Worm (Caenorhabditis elegans) whole organism, L4 larva: ENCODE measurements around the gene srx-12.

Experiments
- F10B5.3 ChIP-seq: sonication (generic microtip); optimal IDR thresholded peaks from 2 replicates; lab custom pipeline; 2016; ENCODE audit warnings: mild to moderate bottlenecking, missing genetic modification characterization, missing compliant biosample characterization
- F44E2.7 ChIP-seq: fragments of 200-800 bp; sonication (Bioruptor generic); IDR thresholded peaks from 2 replicates; pipeline ENCODE4 v2.1.2; 2022; ENCODE audit warnings: missing genetic modification characterization, missing compliant biosample characterization
- T20F7.1 ChIP-seq: fragments of 200-800 bp; sonication (Bioruptor generic); optimal IDR thresholded peaks from 2 replicates; lab custom pipeline; 2018; ENCODE audit warnings: mild to moderate bottlenecking, missing genetic modification characterization, missing compliant biosample characterization
- T26A8.4 ChIP-seq: fragments of 200-800 bp; sonication (Bioruptor generic); IDR thresholded peaks from 2 replicates; pipeline ENCODE4 v1.3.6; 2022; ENCODE audit warnings: missing genetic modification characterization, missing compliant biosample characterization
- ZK546.5 ChIP-seq, 2 experiments: sonication (generic microtip); optimal IDR thresholded peaks; 2 replicates each; lab custom pipeline; 2017; ENCODE audit warnings: missing biosample characterization in 2 of 2, missing genetic modification characterization in 2 of 2
- aha-1 ChIP-seq: fragments of 150-350 bp; peaks from one replicate; lab custom pipeline; 2014; ENCODE audit warnings: missing biosample characterization, missing genetic modification characterization
- aly-2 ChIP-seq: sonication (generic microtip); optimal IDR thresholded peaks from 2 replicates; lab custom pipeline; 2018; ENCODE audit warnings: missing biosample characterization, missing genetic modification characterization
- arid-1 ChIP-seq: fragments of 200-800 bp; sonication (Bioruptor generic); conservative IDR thresholded peaks from 2 replicates; pipeline ENCODE4 v1.3.6; 2022; ENCODE audit warnings: missing genetic modification reagents, missing genetic modification characterization, missing compliant biosample characterization
- attf-4 ChIP-seq: sonication (generic microtip); optimal IDR thresholded peaks from 3 replicates; lab custom pipeline; 2017; ENCODE audit warnings: missing biosample characterization, missing genetic modification characterization
- ceh-32 ChIP-seq: sonication (generic microtip); optimal IDR thresholded peaks from 2 replicates; lab custom pipeline; 2016; ENCODE audit warnings: mild to moderate bottlenecking, missing genetic modification characterization, missing compliant biosample characterization; ENCODE audit not compliant: poor library complexity
- ceh-62 ChIP-seq: sonication (generic microtip); optimal IDR thresholded peaks from 2 replicates; lab custom pipeline; 2017; ENCODE audit warnings: missing biosample characterization, missing genetic modification characterization
- ceh-82 ChIP-seq: sonication (generic microtip); optimal IDR thresholded peaks from 2 replicates; lab custom pipeline; 2017; ENCODE audit warnings: missing biosample characterization, missing genetic modification characterization
- daf-16 ChIP-seq, 3 experiments: sonication (generic microtip); optimal IDR thresholded peaks; 2 replicates each; lab custom pipeline; 2016 to 2017; ENCODE audit warnings: missing genetic modification characterization in 3 of 3, missing genetic modification reagents in 3 of 3, mild to moderate bottlenecking in 2 of 3, missing compliant biosample characterization in 2 of 3, missing biosample characterization in 1 of 3, moderate library complexity in 1 of 3
- daf-8 ChIP-seq: fragments of 200-800 bp; sonication (Bioruptor generic); IDR thresholded peaks from 2 replicates; pipeline ENCODE4 v1.3.6; 2022; ENCODE audit warnings: missing genetic modification characterization, missing compliant biosample characterization
- dmd-9 ChIP-seq: fragments of 200-800 bp; sonication (Bioruptor generic); IDR thresholded peaks from 2 replicates; pipeline ENCODE4 v1.3.6; 2022; ENCODE audit warnings: missing genetic modification reagents, missing genetic modification characterization, missing compliant biosample characterization
- duxl-1 ChIP-seq: sonication (generic microtip); optimal IDR thresholded peaks from 2 replicates; lab custom pipeline; 2016; ENCODE audit warnings: mild to moderate bottlenecking, missing genetic modification characterization, moderate library complexity, missing compliant biosample characterization; ENCODE audit not compliant: poor library complexity
- dve-1 ChIP-seq: sonication (generic microtip); optimal IDR thresholded peaks from 2 replicates; lab custom pipeline; 2017; ENCODE audit warnings: antibody characterized with exemption, mild to moderate bottlenecking, missing genetic modification characterization, missing compliant biosample characterization; ENCODE audit not compliant: insufficient read depth
- egl-27 ChIP-seq: sonication (generic microtip); optimal IDR thresholded peaks from 3 replicates; lab custom pipeline; 2017; ENCODE audit warnings: missing biosample characterization, missing genetic modification reagents, missing genetic modification characterization
- egl-43 ChIP-seq: fragments of 200-800 bp; sonication (Bioruptor generic); IDR thresholded peaks from 2 replicates; pipeline ENCODE4 v1.3.6; 2022; ENCODE audit warnings: missing genetic modification reagents, missing genetic modification characterization, missing compliant biosample characterization
- fkh-10 ChIP-seq: fragments of 150-350 bp; optimal IDR thresholded peaks from 2 replicates; lab custom pipeline; 2014; ENCODE audit warnings: missing biosample characterization, missing genetic modification reagents, missing genetic modification characterization
- fos-1 ChIP-seq: fragments of 150-350 bp; optimal IDR thresholded peaks from 2 replicates; lab custom pipeline; 2014; ENCODE audit warnings: missing biosample characterization, missing genetic modification characterization
- hif-1 ChIP-seq, 2 experiments: sonication (generic microtip); optimal IDR thresholded peaks; 2 replicates each; lab custom pipeline; 2016 to 2017; ENCODE audit warnings: missing compliant biosample characterization in 2 of 2, missing genetic modification characterization in 2 of 2, missing genetic modification reagents in 2 of 2, missing genotype in 2 of 2, mild to moderate bottlenecking in 1 of 2
- hlh-11 ChIP-seq: fragments of 200-800 bp; sonication (Bioruptor generic); optimal IDR thresholded peaks from 2 replicates; lab custom pipeline; 2018; ENCODE audit warnings: mild to moderate bottlenecking, missing genetic modification characterization, missing compliant biosample characterization
- hlh-30 ChIP-seq: sonication (generic microtip); optimal IDR thresholded peaks from 2 replicates; lab custom pipeline; 2017; ENCODE audit warnings: antibody characterized with exemption, mild to moderate bottlenecking, missing genetic modification characterization, missing compliant biosample characterization; ENCODE audit not compliant: insufficient read depth
- jun-1 ChIP-seq: fragments of 150-350 bp; optimal IDR thresholded peaks from 2 replicates; lab custom pipeline; 2014; ENCODE audit warnings: missing biosample characterization, missing genetic modification reagents, missing genetic modification characterization
- lin-15B ChIP-seq: fragments of 150-350 bp; sonication (generic microtip); optimal IDR thresholded peaks from 3 replicates; lab custom pipeline; 2014; ENCODE audit warnings: missing biosample characterization, missing genetic modification characterization
- lin-38 ChIP-seq: fragments of 200-800 bp; sonication (Bioruptor generic); IDR thresholded peaks from 2 replicates; pipeline ENCODE4 v1.3.6; 2022; ENCODE audit warnings: missing genetic modification reagents, missing genetic modification characterization, missing compliant biosample characterization
- lin-39 ChIP-seq: fragments of 150-350 bp; optimal IDR thresholded peaks from 2 replicates; lab custom pipeline; 2014; ENCODE audit warnings: missing biosample characterization, missing genetic modification reagents, missing genetic modification characterization
- madf-5 ChIP-seq, 2 experiments: fragments of 200-800 bp; sonication (Bioruptor generic); IDR thresholded peaks; 2 replicates each; pipeline ENCODE4 v1.3.6; 2022; ENCODE audit warnings: missing compliant biosample characterization in 2 of 2, missing genetic modification characterization in 2 of 2
- madf-9 ChIP-seq: fragments of 200-800 bp; sonication (Bioruptor generic); conservative IDR thresholded peaks from 2 replicates; pipeline ENCODE4 v1.3.6; 2022; ENCODE audit warnings: missing genetic modification reagents, missing genetic modification characterization, missing compliant biosample characterization
- mdt-29 ChIP-seq: fragments of 200-800 bp; sonication (Bioruptor generic); IDR thresholded peaks from 2 replicates; pipeline ENCODE4 v1.3.6; 2022; ENCODE audit warnings: missing genetic modification reagents, missing genetic modification characterization, missing compliant biosample characterization
- mxl-3 ChIP-seq: fragments of 200-800 bp; sonication (Bioruptor generic); optimal IDR thresholded peaks from 2 replicates; lab custom pipeline; 2018; ENCODE audit warnings: mild to moderate bottlenecking, missing genetic modification characterization, missing compliant biosample characterization
- nhr-102 ChIP-seq: sonication (generic microtip); optimal IDR thresholded peaks from 2 replicates; lab custom pipeline; 2016; ENCODE audit warnings: mild to moderate bottlenecking, missing genetic modification characterization, moderate library complexity, missing compliant biosample characterization
- nhr-11 ChIP-seq: fragments of 150-350 bp; optimal IDR thresholded peaks from 2 replicates; lab custom pipeline; 2014; ENCODE audit warnings: missing biosample characterization, missing genetic modification characterization
- nhr-25 ChIP-seq: sonication (generic microtip); optimal IDR thresholded peaks from 2 replicates; lab custom pipeline; 2017; ENCODE audit warnings: missing genetic modification characterization, mild to moderate bottlenecking, missing compliant biosample characterization, antibody characterized with exemption, moderate library complexity, borderline replicate concordance; ENCODE audit not compliant: insufficient read depth
- nhr-41 ChIP-seq: fragments of 200-800 bp; sonication (Bioruptor generic); IDR thresholded peaks from 2 replicates; pipeline ENCODE4 v1.3.6; 2022; ENCODE audit warnings: missing genetic modification reagents, missing genetic modification characterization, missing compliant biosample characterization
- nhr-48 ChIP-seq: sonication (generic microtip); optimal IDR thresholded peaks from 2 replicates; lab custom pipeline; 2016; ENCODE audit warnings: mild to moderate bottlenecking, missing genetic modification characterization, missing compliant biosample characterization
- php-3 ChIP-seq: fragments of 200-800 bp; sonication (Bioruptor generic); IDR thresholded peaks from 2 replicates; pipeline ENCODE4 v1.3.6; 2022; ENCODE audit warnings: missing genetic modification reagents, missing genetic modification characterization, missing compliant biosample characterization
- rbr-2 ChIP-seq: sonication (generic microtip); optimal IDR thresholded peaks from 2 replicates; lab custom pipeline; 2016; ENCODE audit warnings: missing genotype, missing genetic modification characterization, missing compliant biosample characterization
- saeg-2 ChIP-seq: fragments of 200-800 bp; sonication (Bioruptor generic); IDR thresholded peaks from 2 replicates; pipeline ENCODE4 v1.3.6; 2022; ENCODE audit warnings: missing genetic modification reagents, missing genetic modification characterization, missing compliant biosample characterization
- sdz-12 ChIP-seq: fragments of 200-800 bp; sonication (Bioruptor generic); optimal IDR thresholded peaks from 2 replicates; lab custom pipeline; 2018; ENCODE audit warnings: mild to moderate bottlenecking, missing genetic modification characterization, missing compliant biosample characterization
- set-16 ChIP-seq: fragments of 200-800 bp; sonication (Bioruptor generic); IDR thresholded peaks from 2 replicates; pipeline ENCODE4 v1.3.6; 2022; ENCODE audit warnings: missing genetic modification reagents, missing genetic modification characterization, missing compliant biosample characterization
- snpc-1.2 ChIP-seq: fragments of 200-800 bp; sonication (Bioruptor generic); IDR thresholded peaks from 2 replicates; pipeline ENCODE4 v1.3.6; 2022; ENCODE audit warnings: missing genetic modification reagents, missing genetic modification characterization, missing compliant biosample characterization
- snpc-4 ChIP-seq: fragments of 150-350 bp; optimal IDR thresholded peaks from 2 replicates; lab custom pipeline; 2014; ENCODE audit warnings: missing biosample characterization, missing genetic modification characterization
- spr-3 ChIP-seq: fragments of 200-800 bp; sonication (Bioruptor generic); optimal IDR thresholded peaks from 2 replicates; lab custom pipeline; 2018; ENCODE audit warnings: mild to moderate bottlenecking, missing genetic modification characterization, missing compliant biosample characterization
- zag-1 ChIP-seq: fragments of 150-350 bp; optimal IDR thresholded peaks from 2 replicates; lab custom pipeline; 2014; ENCODE audit warnings: missing biosample characterization, missing genetic modification characterization
- ztf-11 ChIP-seq: fragments of 150-350 bp; optimal IDR thresholded peaks from 2 replicates; lab custom pipeline; 2014; ENCODE audit warnings: missing biosample characterization, missing genetic modification characterization

The srx-12 gene

DNA sequence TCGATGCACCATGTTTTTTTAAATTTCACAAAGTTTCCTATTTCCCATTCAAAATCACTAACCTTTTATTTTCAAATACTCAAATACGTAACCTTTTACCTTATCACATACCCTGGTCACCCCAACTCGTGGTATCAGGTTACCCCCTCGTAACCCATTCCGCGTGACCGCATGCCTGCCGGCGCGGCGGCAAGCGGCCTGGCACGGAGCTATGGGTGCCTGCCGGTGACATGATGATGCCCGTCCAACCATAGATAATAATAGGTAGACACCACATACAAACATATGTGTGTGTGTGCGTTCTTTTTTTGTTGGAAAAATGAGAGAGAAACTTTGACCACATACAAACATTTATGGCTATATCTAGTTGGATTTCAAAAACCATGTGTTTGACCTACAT, 19.8 kb downstream of the srx-12 start:
- TF ChIP-seq madf-5 (GFP tag; IDR thresholded peaks at IDR 0.05; lab: Robert Waterston, UW) (0 out of 4 replicates have a peak, but pooled peaks of 1 of the 2 experiments have one; percentile 17), nhr-102 (tag; lab: Kevin White, UChicago) (peak; percentile 31), nhr-11 (tag; lab: Kevin White, UChicago) (peak; percentile 15), saeg-2 (GFP tag; lab: Robert Waterston, UW) (no peak), hlh-30 (tag; lab: Kevin White, UChicago) (peak; percentile 74), hif-1 (tag; optimal IDR thresholded peaks at IDR 0.05; lab: Kevin White, UChicago) (peak in 1 of 2 experiments; percentile 52), daf-16 (GFP tag; optimal IDR thresholded peaks at IDR 0.05; lab: Kevin White, UChicago) (no peak), daf-16 (tag; optimal IDR thresholded peaks at IDR 0.05; lab: Kevin White, UChicago) (peak; percentile 63), ZK546.5 (tag; optimal IDR thresholded peaks at IDR 0.05; lab: Kevin White, UChicago) (no peak), nhr-41 (GFP tag; lab: Robert Waterston, UW) (0 out of 2 replicates have a peak, but pooled peaks have one; percentile 39), duxl-1 (peak; percentile 9), fkh-10 (GFP tag; lab: Kevin White, UChicago) (no peak), lin-38 (GFP tag; lab: Robert Waterston, UW) (no peak), nhr-48 (peak; percentile 32), hlh-11 (peak; percentile 93), T26A8.4 (GFP tag; lab: Robert Waterston, UW) (peak; percentile 43), fos-1 (tag; lab: Kevin White, UChicago) (no peak), set-16 (GFP tag; lab: Robert Waterston, UW) (peak; percentile 74), lin-15B (no peak), egl-43 (GFP tag; lab: Robert Waterston, UW) (0 out of 2 replicates have a peak, but pooled peaks have one; percentile 47), dve-1 (peak; percentile 76), egl-27 (tag; lab: Kevin White, UChicago) (no peak), madf-9 (GFP tag; lab: Robert Waterston, UW) (peak; percentile 48; the same call in 1 of the 2 replicates), T20F7.1 (GFP tag; lab: Kevin White, UChicago) (no peak), spr-3 (GFP tag; lab: Kevin White, UChicago) (peak; percentile 3), mxl-3 (GFP tag; lab: Kevin White, UChicago) (peak; percentile 12)

DNA sequence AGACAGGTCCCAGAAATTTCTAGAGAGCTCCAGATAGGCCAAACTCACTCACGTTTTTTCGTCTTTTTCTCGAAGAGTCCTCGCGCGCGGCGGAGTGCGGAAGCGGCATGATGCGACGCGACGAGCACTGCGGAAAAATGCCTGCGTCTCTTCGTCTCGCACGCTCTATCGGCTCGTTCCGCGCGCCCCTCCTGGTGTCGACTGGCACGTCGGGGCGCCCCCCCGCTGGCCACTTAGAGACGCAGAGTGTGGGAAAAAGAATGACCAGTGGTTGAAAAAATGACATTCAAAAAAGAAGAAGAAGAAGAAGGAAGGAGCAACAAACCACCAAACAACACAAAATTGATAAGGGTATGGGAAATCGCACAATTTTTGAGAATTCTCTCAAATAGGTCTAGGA, 21.6 kb downstream of the srx-12 start, which contains the start of gene znf-782:
Gene znf-782, minus strand, starts transcription at position 96 of the 400 bp plus-strand sequence.
- TF ChIP-seq ceh-82 (tag; lab: Kevin White, UChicago) (no peak), nhr-25 (no peak), hlh-30 (tag; lab: Kevin White, UChicago) (peak; percentile 62), sdz-12 (GFP tag; lab: Kevin White, UChicago) (no peak), snpc-4 (tag; lab: Kevin White, UChicago) (no peak), F44E2.7 (GFP tag; lab: Robert Waterston, UW) (no peak), daf-8 (GFP tag; lab: Robert Waterston, UW) (no peak), dmd-9 (GFP tag; lab: Robert Waterston, UW) (no peak), php-3 (GFP tag; lab: Robert Waterston, UW) (peak; percentile 67), egl-43 (GFP tag; lab: Robert Waterston, UW) (peak; percentile 80), saeg-2 (GFP tag; lab: Robert Waterston, UW) (peak; percentile 67), T20F7.1 (GFP tag; lab: Kevin White, UChicago) (no peak), nhr-102 (tag; lab: Kevin White, UChicago) (peak; percentile 35), hif-1 (tag; optimal IDR thresholded peaks at IDR 0.05; lab: Kevin White, UChicago) (peak in 1 of 2 experiments; percentile 92), attf-4 (tag; lab: Kevin White, UChicago) (no peak), lin-39 (tag; lab: Kevin White, UChicago) (no peak), madf-5 (GFP tag; IDR thresholded peaks at IDR 0.05; lab: Robert Waterston, UW) (no peak), daf-16 (GFP tag; optimal IDR thresholded peaks at IDR 0.05; lab: Kevin White, UChicago) (peak in 1 of 2 experiments; percentile 43), daf-16 (tag; optimal IDR thresholded peaks at IDR 0.05; lab: Kevin White, UChicago) (peak; percentile 57), ceh-32 (tag; lab: Kevin White, UChicago) (peak; percentile 25), lin-38 (GFP tag; lab: Robert Waterston, UW) (peak; percentile 30; the same call in 1 of the 2 replicates), snpc-1.2 (GFP tag; lab: Robert Waterston, UW) (0 out of 2 replicates have a peak, but pooled peaks have one; percentile 44), aly-2 (tag; lab: Kevin White, UChicago) (no peak), spr-3 (GFP tag; lab: Kevin White, UChicago) (peak; percentile 2), aha-1 (tag; lab: Kevin White, UChicago) (peak; percentile 94), mdt-29 (GFP tag; lab: Robert Waterston, UW) (no peak), ztf-11 (tag; lab: Kevin White, UChicago) (no peak), jun-1 (tag; lab: Kevin White, UChicago) (no peak), rbr-2 (tag; lab: Kevin White, UChicago) (peak; percentile 35), F10B5.3 (tag; lab: Kevin White, UChicago) (no peak), arid-1 (peak; percentile 65), ceh-62 (tag; lab: Kevin White, UChicago) (no peak), zag-1 (tag; lab: Kevin White, UChicago) (no peak)
